Worm (Caenorhabditis elegans): ENCODE results near the gene ZK938.11.

The ZK938.11 gene

ce11 chrII:9840313-9840712 is at the start of gene ZK938.11:
Gene ZK938.11 (minus strand): TSS chrII:9840413.
- no peak for TF ChIP-seq nhr-76 (tag; optimal IDR thresholded peaks at IDR 0.05)
- no peak for TF ChIP-seq nfya-1 (tag; optimal IDR thresholded peaks at IDR 0.05; ENCODE audit: insufficient read depth)
- TF ChIP-seq zag-1 (tag; optimal IDR thresholded peaks at IDR 0.05): no peak
- no peak for TF ChIP-seq R02D3.7 (tag; optimal IDR thresholded peaks at IDR 0.05)
- TF ChIP-seq nhr-25 (tag; optimal IDR thresholded peaks at IDR 0.05): no peak
- TF ChIP-seq ceh-9 (tag; optimal IDR thresholded peaks at IDR 0.05): no peak
- no peak for TF ChIP-seq pqm-1 (tag; optimal IDR thresholded peaks at IDR 0.05)
- TF ChIP-seq jun-1 (tag; optimal IDR thresholded peaks at IDR 0.05): no peak
- no peak for TF ChIP-seq eor-1 (tag; optimal IDR thresholded peaks at IDR 0.05)

ce11 chrII:9888549-9888948 is 48.3 kb upstream of the ZK938.11 start:
- TF ChIP-seq ceh-82 (tag; optimal IDR thresholded peaks at IDR 0.05) (no peak), nhr-237 (tag; optimal IDR thresholded peaks at IDR 0.05) (no peak), nhr-23 (tag; optimal IDR thresholded peaks at IDR 0.05) (no peak), fkh-10 (GFP tag; optimal IDR thresholded peaks at IDR 0.05) (no peak)

- TF ChIP-seq egl-5 (tag; optimal IDR thresholded peaks at IDR 0.05): no peak
- no peak for TF ChIP-seq mml-1 (tag; optimal IDR thresholded peaks at IDR 0.05)
- TF ChIP-seq nhr-76 (tag; optimal IDR thresholded peaks at IDR 0.05): no peak
- no peak for TF ChIP-seq nhr-11 (tag; optimal IDR thresholded peaks at IDR 0.05)
Observed at ce11 chrII:9886216-9886615, 46.0 kb upstream of the ZK938.11 start, which contains the start of gene algn-8. Gene algn-8 (minus strand): TSS chrII:9886442.

- no peak for TF ChIP-seq mml-1 (tag; optimal IDR thresholded peaks at IDR 0.05)
- TF ChIP-seq nhr-25 (tag; optimal IDR thresholded peaks at IDR 0.05): peak; percentile 30
Observed at ce11 chrII:9880826-9881225, 40.6 kb upstream of the ZK938.11 start, which contains the start of gene C08H9.15. Gene C08H9.15 (plus strand): TSS chrII:9881193.

ce11 chrII:9879815-9880214 is 39.6 kb upstream of the ZK938.11 start:
- no peak for TF ChIP-seq unc-39 (tag; optimal IDR thresholded peaks at IDR 0.05)
- no peak for TF ChIP-seq mml-1 (tag; optimal IDR thresholded peaks at IDR 0.05)
- peak; percentile 32 for TF ChIP-seq nhr-23 (tag; optimal IDR thresholded peaks at IDR 0.05)

ce11 chrII:9874508-9875229 is 34.5 kb upstream of the ZK938.11 start, which contains the start of the genes chil-2 and ctsa-3.2:
Gene chil-2 (minus strand): TSS chrII:9874608.
Gene ctsa-3.2 (plus strand): TSS chrII:9875179.
- TF ChIP-seq skn-1 (tag; optimal IDR thresholded peaks at IDR 0.05): no peak
- TF ChIP-seq ceh-9 (tag; optimal IDR thresholded peaks at IDR 0.05): no peak
- TF ChIP-seq nhr-67 (tag; optimal IDR thresholded peaks at IDR 0.05): no peak
- TF ChIP-seq lin-39 (tag; optimal IDR thresholded peaks at IDR 0.05): no peak
- no peak for TF ChIP-seq egl-27 (tag; optimal IDR thresholded peaks at IDR 0.05)
- TF ChIP-seq unc-39 (tag; optimal IDR thresholded peaks at IDR 0.05): no peak
- no peak for TF ChIP-seq ceh-16 (tag; optimal IDR thresholded peaks at IDR 0.05)

- TF ChIP-seq ceh-82 (tag; optimal IDR thresholded peaks at IDR 0.05) (no peak), unc-62 (GFP tag; optimal IDR thresholded peaks at IDR 0.05) (no peak), aly-2 (tag; optimal IDR thresholded peaks at IDR 0.05) (no peak), eor-1 (tag; optimal IDR thresholded peaks at IDR 0.05) (no peak), nhr-67 (tag; optimal IDR thresholded peaks at IDR 0.05) (no peak), fkh-2 (tag; optimal IDR thresholded peaks at IDR 0.05) (no peak), nhr-237 (tag; optimal IDR thresholded peaks at IDR 0.05) (no peak), jun-1 (tag; optimal IDR thresholded peaks at IDR 0.05) (no peak), nhr-76 (tag; optimal IDR thresholded peaks at IDR 0.05) (no peak), ztf-11 (tag; optimal IDR thresholded peaks at IDR 0.05) (no peak), ztf-4 (tag; optimal IDR thresholded peaks at IDR 0.05) (no peak)
Observed at ce11 chrII:9872961-9873360, 32.7 kb upstream of the ZK938.11 start, which contains the start of gene chil-8. Gene chil-8 (minus strand): TSS chrII:9873061.

ce11 chrII:9871061-9871460 is 30.8 kb upstream of the ZK938.11 start, which contains the start of gene chil-7:
Gene chil-7 (minus strand): TSS chrII:9871172.
- TF ChIP-seq nhr-67 (tag; optimal IDR thresholded peaks at IDR 0.05): no peak
- TF ChIP-seq ceh-82 (tag; optimal IDR thresholded peaks at IDR 0.05): no peak
- TF ChIP-seq nhr-11 (tag; optimal IDR thresholded peaks at IDR 0.05): no peak
- TF ChIP-seq elt-2 (tag; optimal IDR thresholded peaks at IDR 0.05): no peak
- no peak for TF ChIP-seq ceh-28 (tag; optimal IDR thresholded peaks at IDR 0.05)
- TF ChIP-seq hmg-11 (tag; optimal IDR thresholded peaks at IDR 0.05): no peak
- TF ChIP-seq jun-1 (tag; optimal IDR thresholded peaks at IDR 0.05): no peak
- no peak for TF ChIP-seq elt-1 (tag; optimal IDR thresholded peaks at IDR 0.05)
- no peak for TF ChIP-seq lin-39 (tag; optimal IDR thresholded peaks at IDR 0.05)
- no peak for TF ChIP-seq nhr-43 (tag; optimal IDR thresholded peaks at IDR 0.05; ENCODE audit: poor library complexity, severe bottlenecking)
- TF ChIP-seq tbx-2 (tag; optimal IDR thresholded peaks at IDR 0.05): no peak
- no peak for TF ChIP-seq ztf-11 (tag; optimal IDR thresholded peaks at IDR 0.05)
- no peak for TF ChIP-seq nhr-77 (tag; optimal IDR thresholded peaks at IDR 0.05)
- TF ChIP-seq ceh-16 (tag; optimal IDR thresholded peaks at IDR 0.05): no peak
- TF ChIP-seq fkh-10 (GFP tag; optimal IDR thresholded peaks at IDR 0.05): no peak
- TF ChIP-seq ceh-9 (tag; optimal IDR thresholded peaks at IDR 0.05): no peak
- no peak for TF ChIP-seq lin-15B (tag; optimal IDR thresholded peaks at IDR 0.05)

Measured in whole organism, L3 larva.